1 fruit fly cellular context compared by ENCODE assay signal in genomic region chr3L:6964488-6965152, dm6.
TF ChIP-seq lines count a peak whose summit lies in the region.

TSS of gene sgl (minus strand) at chr3L:6964758.

TF ChIP-seq in whole organism, embryonic, 481 proteins besides CTCF, POLR2A, EP300 and RAD21 (continued from another document and continues in another):
- TF ChIP-seq exex (tag; optimal IDR thresholded peaks at IDR 0.05; lab: Kevin White, UChicago) (peak; percentile 19), CG14014 (GFP tag; IDR thresholded peaks at IDR 0.05; lab: Robert Waterston, UW) (peak; percentile 53; the same call in 1 of the 2 replicates), Pdp1 (GFP tag; optimal IDR thresholded peaks at IDR 0.05; lab: Kevin White, UChicago) (peak; percentile 4 to 45), CG30020 (tag; optimal IDR thresholded peaks at IDR 0.05; lab: Kevin White, UChicago) (peak; percentile 30), CG18262 (tag; optimal IDR thresholded peaks at IDR 0.05; lab: Kevin White, UChicago) (peak; percentile 41), CG16779 (GFP tag; IDR thresholded peaks at IDR 0.05; lab: Robert Waterston, UW) (0 out of 2 replicates have a peak, but pooled peaks have one; percentile 34), insv (GFP tag; optimal IDR thresholded peaks at IDR 0.05; lab: Kevin White, UChicago) (peak; percentile 41 to 93), gem (tag; optimal IDR thresholded peaks at IDR 0.05; lab: Kevin White, UChicago) (no peak), CG7786 (GFP tag; optimal IDR thresholded peaks at IDR 0.05; lab: Kevin White, UChicago) (peak; percentile 18), gsb-n (tag; optimal IDR thresholded peaks at IDR 0.05; lab: Kevin White, UChicago) (peak; percentile 15), da (GFP tag; optimal IDR thresholded peaks at IDR 0.05; lab: Kevin White, UChicago) (no peak), CG11093 (GFP tag; IDR thresholded peaks at IDR 0.05; lab: Robert Waterston, UW) (no peak), CG18476 (GFP tag; optimal IDR thresholded peaks at IDR 0.05; lab: Kevin White, UChicago) (no peak), Opbp (GFP tag; IDR thresholded peaks at IDR 0.05; lab: Robert Waterston, UW; ENCODE audit: partially characterized antibody) (peak; percentile 76), oc (tag; optimal IDR thresholded peaks at IDR 0.05; lab: Kevin White, UChicago) (peak; percentile 25), Asciz (GFP tag; optimal IDR thresholded peaks at IDR 0.05; lab: Kevin White, UChicago) (no peak), CG15479 (GFP tag; optimal IDR thresholded peaks at IDR 0.05; lab: Kevin White, UChicago) (peak; percentile 42), chinmo (GFP tag; IDR thresholded peaks at IDR 0.05; lab: Robert Waterston, UW; ENCODE audit: partially characterized antibody) (peak; percentile 93; the same call in 3 of the 4 replicates), CG11456 (GFP tag; IDR thresholded peaks at IDR 0.05; lab: Robert Waterston, UW) (peak; percentile 66; the same call in 2 of the 3 replicates), HLH3B (GFP tag; IDR thresholded peaks at IDR 0.05; lab: Robert Waterston, UW) (0 out of 2 replicates have a peak, but pooled peaks have one; percentile 20), CG34224 (GFP tag; IDR thresholded peaks at IDR 0.05; lab: Robert Waterston, UW; ENCODE audit: partially characterized antibody) (peak; percentile 72; the same call in 2 of the 3 replicates), zen (tag; optimal IDR thresholded peaks at IDR 0.05; lab: Kevin White, UChicago) (peak; percentile 30), E2f2 (GFP tag; IDR thresholded peaks at IDR 0.05; lab: Robert Waterston, UW) (peak; percentile 66), CG17568 (GFP tag; optimal IDR thresholded peaks at IDR 0.05; lab: Kevin White, UChicago) (peak; percentile 42), slbo (GFP tag; IDR thresholded peaks at IDR 0.05; lab: Robert Waterston, UW) (peak; percentile 48), CG6813 (GFP tag; optimal IDR thresholded peaks at IDR 0.05; lab: Kevin White, UChicago) (peak; percentile 57), sima (GFP tag; optimal IDR thresholded peaks at IDR 0.05; lab: Kevin White, UChicago) (no peak), CG32532 (GFP tag; IDR thresholded peaks at IDR 0.05; lab: Robert Waterston, UW) (peak; percentile 41), gcm (GFP tag; optimal IDR thresholded peaks at IDR 0.05; lab: Kevin White, UChicago) (peak; percentile 56), Optix (GFP tag; IDR thresholded peaks at IDR 0.05; lab: Robert Waterston, UW) (peak; percentile 8; the same call in 1 of the 3 replicates), Ssrp (tag; optimal IDR thresholded peaks at IDR 0.05; lab: Kevin White, UChicago) (no peak), nerfin-2 (GFP tag; IDR thresholded peaks at IDR 0.05; lab: Robert Waterston, UW; ENCODE audit: partially characterized antibody) (peak; percentile 27; the same call in 1 of the 2 replicates), CG12942 (GFP tag; optimal IDR thresholded peaks at IDR 0.05; lab: Kevin White, UChicago) (no peak), Fer3 (tag; optimal IDR thresholded peaks at IDR 0.05; lab: Kevin White, UChicago) (peak; percentile 27), CG12391 (tag; optimal IDR thresholded peaks at IDR 0.05; lab: Kevin White, UChicago) (peak; percentile 48), her (GFP tag; optimal IDR thresholded peaks at IDR 0.05; lab: Kevin White, UChicago) (peak; percentile 39), CG6765 (GFP tag; optimal IDR thresholded peaks at IDR 0.05; lab: Kevin White, UChicago) (peak; percentile 38), row (GFP tag; IDR thresholded peaks at IDR 0.05; lab: Robert Waterston, UW) (peak; percentile 83), gfzf (GFP tag; optimal IDR thresholded peaks at IDR 0.05; lab: Kevin White, UChicago) (peak; percentile 95), hb (GFP tag; IDR thresholded peaks at IDR 0.05; lab: Robert Waterston, UW; ENCODE audit: partially characterized antibody) (no peak), sob (GFP tag; IDR thresholded peaks at IDR 0.05; lab: Robert Waterston, UW) (peak; percentile 63; the same call in 1 of the 2 replicates), Side (GFP tag; optimal IDR thresholded peaks at IDR 0.05; lab: Kevin White, UChicago) (peak; percentile 26), Neu2 (GFP tag; optimal IDR thresholded peaks at IDR 0.05; lab: Kevin White, UChicago; ENCODE audit: borderline replicate concordance) (no peak), CG12744 (GFP tag; optimal IDR thresholded peaks at IDR 0.05; lab: Kevin White, UChicago) (peak; percentile 0), chm (GFP tag; IDR thresholded peaks at IDR 0.05; lab: Robert Waterston, UW) (peak; percentile 81), shn (GFP tag; optimal IDR thresholded peaks at IDR 0.05; lab: Kevin White, UChicago) (peak; percentile 10), CG15073 (GFP tag; optimal IDR thresholded peaks at IDR 0.05; lab: Kevin White, UChicago) (no peak), stc (GFP tag; IDR thresholded peaks at IDR 0.05; lab: Robert Waterston, UW) (peak; percentile 60; the same call in 1 of the 2 replicates), CG7839 (tag; optimal IDR thresholded peaks at IDR 0.05; lab: Kevin White, UChicago) (peak; percentile 26), CG12236 (GFP tag; optimal IDR thresholded peaks at IDR 0.05; lab: Kevin White, UChicago) (peak; percentile 20), Meics (GFP tag; optimal IDR thresholded peaks at IDR 0.05; lab: Kevin White, UChicago) (peak; percentile 2), CG30403 (GFP tag; optimal IDR thresholded peaks at IDR 0.05; lab: Kevin White, UChicago) (no peak), Spps (tag; optimal IDR thresholded peaks at IDR 0.05; lab: Kevin White, UChicago) (no peak), CG12071 (GFP tag; optimal IDR thresholded peaks at IDR 0.05; lab: Kevin White, UChicago) (peak; percentile 3), CG3838 (GFP tag; optimal IDR thresholded peaks at IDR 0.05; lab: Kevin White, UChicago) (peak; percentile 7), lilli (GFP tag; optimal IDR thresholded peaks at IDR 0.05; lab: Kevin White, UChicago) (peak; percentile 20), grau (tag; optimal IDR thresholded peaks at IDR 0.05; lab: Kevin White, UChicago) (peak; percentile 39), Dbx (GFP tag; IDR thresholded peaks at IDR 0.05; lab: Robert Waterston, UW) (peak; percentile 68; the same call in 1 of the 3 replicates), CG15601 (tag; optimal IDR thresholded peaks at IDR 0.05; lab: Kevin White, UChicago) (peak; percentile 82), pfk (GFP tag; optimal IDR thresholded peaks at IDR 0.05; lab: Kevin White, UChicago) (peak; percentile 26), sim (GFP tag; IDR thresholded peaks at IDR 0.05; lab: Robert Waterston, UW) (no peak), amos (GFP tag; IDR thresholded peaks at IDR 0.05; lab: Robert Waterston, UW; ENCODE audit: partially characterized antibody) (peak; percentile 58; the same call in 1 of the 2 replicates), nom (GFP tag; optimal IDR thresholded peaks at IDR 0.05; lab: Kevin White, UChicago) (peak; percentile 84), pzg (GFP tag; optimal IDR thresholded peaks at IDR 0.05; lab: Kevin White, UChicago) (peak; percentile 82), CG32772 (GFP tag; IDR thresholded peaks at IDR 0.05; lab: Robert Waterston, UW) (0 out of 2 replicates have a peak, but pooled peaks have one; percentile 14), az2 (GFP tag; optimal IDR thresholded peaks at IDR 0.05; lab: Kevin White, UChicago) (peak; percentile 20), CG1529 (GFP tag; optimal IDR thresholded peaks at IDR 0.05; lab: Kevin White, UChicago) (no peak), esg (GFP tag; conservative IDR thresholded peaks at IDR 0.05; lab: Robert Waterston, UW) (no peak), Trl (optimal IDR thresholded peaks at IDR 0.05; lab: Kevin White, UChicago) (peak in 1 of 2 experiments; percentile 55), Trl (GFP tag; optimal IDR thresholded peaks at IDR 0.05; lab: Kevin White, UChicago) (no peak), CG10267 (tag; optimal IDR thresholded peaks at IDR 0.05; lab: Kevin White, UChicago) (peak; percentile 70), CG1647 (GFP tag; optimal IDR thresholded peaks at IDR 0.05; lab: Kevin White, UChicago) (peak; percentile 5), mld (GFP tag; IDR thresholded peaks at IDR 0.05; lab: Robert Waterston, UW; ENCODE audit: partially characterized antibody) (0 out of 3 replicates have a peak, but pooled peaks have one; percentile 66), sug (tag; optimal IDR thresholded peaks at IDR 0.05; lab: Kevin White, UChicago) (peak; percentile 37), Hmx (GFP tag; optimal IDR thresholded peaks at IDR 0.05; lab: Kevin White, UChicago) (no peak), ci (GFP tag; IDR thresholded peaks at IDR 0.05; lab: Robert Waterston, UW) (peak; percentile 76), CG2199 (GFP tag; IDR thresholded peaks at IDR 0.05; lab: Robert Waterston, UW) (0 out of 3 replicates have a peak, but pooled peaks have one; percentile 7), CG8388 (GFP tag; optimal IDR thresholded peaks at IDR 0.05; lab: Kevin White, UChicago) (no peak), CG17361 (GFP tag; IDR thresholded peaks at IDR 0.05; lab: Robert Waterston, UW) (0 out of 3 replicates have a peak, but pooled peaks have one; percentile 6), sens-2 (GFP tag; IDR thresholded peaks at IDR 0.05; lab: Robert Waterston, UW) (peak; percentile 47), CG7271 (tag; optimal IDR thresholded peaks at IDR 0.05; lab: Kevin White, UChicago) (no peak), ftz-f1 (GFP tag; optimal IDR thresholded peaks at IDR 0.05; lab: Kevin White, UChicago) (peak; percentile 71), CG17328 (GFP tag; IDR thresholded peaks at IDR 0.05; lab: Robert Waterston, UW) (0 out of 2 replicates have a peak, but pooled peaks have one; percentile 11), bsh (GFP tag; optimal IDR thresholded peaks at IDR 0.05; lab: Kevin White, UChicago) (no peak), h (optimal IDR thresholded peaks at IDR 0.05; lab: Kevin White, UChicago) (no peak), CG7357 (GFP tag; IDR thresholded peaks at IDR 0.05; lab: Robert Waterston, UW) (no peak), mam (GFP tag; optimal IDR thresholded peaks at IDR 0.05; lab: Kevin White, UChicago) (peak; percentile 14), ara (GFP tag; IDR thresholded peaks at IDR 0.05; lab: Robert Waterston, UW) (peak; percentile 41; the same call in 1 of the 2 replicates), CG1603 (tag; optimal IDR thresholded peaks at IDR 0.05; lab: Kevin White, UChicago) (peak; percentile 38), CrebB (tag; optimal IDR thresholded peaks at IDR 0.05; lab: Kevin White, UChicago) (peak; percentile 22), CG34376 (GFP tag; optimal IDR thresholded peaks at IDR 0.05; lab: Kevin White, UChicago) (peak; percentile 77), pb (GFP tag; optimal IDR thresholded peaks at IDR 0.05; lab: Kevin White, UChicago) (peak; percentile 38), btn (GFP tag; optimal IDR thresholded peaks at IDR 0.05; lab: Kevin White, UChicago) (no peak), HHEX (GFP tag; optimal IDR thresholded peaks at IDR 0.05; lab: Kevin White, UChicago) (peak; percentile 39), yki (optimal IDR thresholded peaks at IDR 0.05; lab: Kevin White, UChicago) (no peak), CG18011 (GFP tag; optimal IDR thresholded peaks at IDR 0.05; lab: Kevin White, UChicago) (no peak), CG11247 (GFP tag; IDR thresholded peaks at IDR 0.05; lab: Robert Waterston, UW) (peak; percentile 36; the same call in 1 of the 2 replicates), ssp (GFP tag; IDR thresholded peaks at IDR 0.05; lab: Robert Waterston, UW) (no peak), luna (GFP tag; optimal IDR thresholded peaks at IDR 0.05; lab: Kevin White, UChicago) (peak; percentile 19), Atf6 (GFP tag; IDR thresholded peaks at IDR 0.05; lab: Robert Waterston, UW) (peak; percentile 42; the same call in 1 of the 2 replicates), HmgD (GFP tag; optimal IDR thresholded peaks at IDR 0.05; lab: Kevin White, UChicago) (peak; percentile 73), trh (GFP tag; optimal IDR thresholded peaks at IDR 0.05; lab: Kevin White, UChicago) (no peak), NC2β (GFP tag; optimal IDR thresholded peaks at IDR 0.05; lab: Kevin White, UChicago) (peak; percentile 22), CG6791 (GFP tag; IDR thresholded peaks at IDR 0.05; lab: Robert Waterston, UW; ENCODE audit: partially characterized antibody) (peak; percentile 68; the same call in 1 of the 3 replicates), ewg (GFP tag; optimal IDR thresholded peaks at IDR 0.05; lab: Kevin White, UChicago) (peak; percentile 2), Fer1 (GFP tag; optimal IDR thresholded peaks at IDR 0.05; lab: Kevin White, UChicago) (peak; percentile 73), CG17912 (GFP tag; optimal IDR thresholded peaks at IDR 0.05; lab: Kevin White, UChicago) (peak; percentile 61), CG13775 (GFP tag; optimal IDR thresholded peaks at IDR 0.05; lab: Kevin White, UChicago) (peak; percentile 0), Aef1 (GFP tag; IDR thresholded peaks at IDR 0.05; lab: Robert Waterston, UW) (peak; percentile 84), rib (GFP tag; IDR thresholded peaks at IDR 0.05; lab: Robert Waterston, UW) (peak; percentile 92), NK7.1 (GFP tag; optimal IDR thresholded peaks at IDR 0.05; lab: Kevin White, UChicago) (peak; percentile 21), Oli (tag; optimal IDR thresholded peaks at IDR 0.05; lab: Kevin White, UChicago) (peak; percentile 15), MESR4 (GFP tag; optimal IDR thresholded peaks at IDR 0.05; lab: Kevin White, UChicago) (peak; percentile 57), Drgx (GFP tag; IDR thresholded peaks at IDR 0.05; lab: Robert Waterston, UW) (peak; percentile 72), Ada2b (GFP tag; IDR thresholded peaks at IDR 0.05; lab: Robert Waterston, UW) (peak; percentile 46; the same call in 1 of the 2 replicates), CG3995 (GFP tag; optimal IDR thresholded peaks at IDR 0.05; lab: Kevin White, UChicago) (no peak), Ptx1 (GFP tag; IDR thresholded peaks at IDR 0.05; lab: Robert Waterston, UW) (no peak), Myb (GFP tag; optimal IDR thresholded peaks at IDR 0.05; lab: Kevin White, UChicago) (peak; percentile 37), crp (GFP tag; optimal IDR thresholded peaks at IDR 0.05; lab: Kevin White, UChicago) (no peak), CG43689 (GFP tag; IDR thresholded peaks at IDR 0.05; lab: Robert Waterston, UW) (no peak), caup (GFP tag; optimal IDR thresholded peaks at IDR 0.05; lab: Kevin White, UChicago; ENCODE audit: severe bottlenecking) (peak; percentile 60), CG12659 (GFP tag; optimal IDR thresholded peaks at IDR 0.05; lab: Kevin White, UChicago) (peak; percentile 66), dysf (GFP tag; IDR thresholded peaks at IDR 0.05; lab: Robert Waterston, UW) (0 out of 3 replicates have a peak, but pooled peaks have one; percentile 10), sd (tag; optimal IDR thresholded peaks at IDR 0.05; lab: Kevin White, UChicago) (no peak), CG7987 (GFP tag; optimal IDR thresholded peaks at IDR 0.05; lab: Kevin White, UChicago) (peak; percentile 57), PHDP (tag; optimal IDR thresholded peaks at IDR 0.05; lab: Kevin White, UChicago) (peak; percentile 37)
